Worm (Caenorhabditis elegans) whole organism, mixed stage, embryonic: Measurements from ENCODE around the gene nhr-51.
"Not testable (repeated sequence)": the region's sequence is repeated elsewhere in the genome, so short reads cannot be mapped to it uniquely, and the experiment has no call there.

ENCODE experiments used
- M03D4.4 ChIP-seq: sonication (generic microtip); optimal IDR thresholded peaks from 2 replicates; lab custom pipeline; 2017; ENCODE audit warnings: mild to moderate bottlenecking, missing genetic modification characterization, missing compliant biosample characterization
- bed-3 ChIP-seq: fragments of 200-800 bp; sonication (Bioruptor generic); optimal IDR thresholded peaks from 3 replicates; lab custom pipeline; 2018; ENCODE audit warnings: mild to moderate bottlenecking, missing genetic modification characterization, moderate library complexity, missing compliant biosample characterization
- blmp-1 ChIP-seq: fragments of 150-350 bp; optimal IDR thresholded peaks from 2 replicates; lab custom pipeline; 2014; ENCODE audit warnings: missing biosample characterization, missing genetic modification characterization
- ceh-39 ChIP-seq: fragments of 150-350 bp; optimal IDR thresholded peaks from 2 replicates; lab custom pipeline; 2014; ENCODE audit warnings: missing biosample characterization, missing genetic modification characterization
- ceh-43 ChIP-seq: fragments of 200-800 bp; sonication (Bioruptor generic); optimal IDR thresholded peaks from 2 replicates; lab custom pipeline; 2018; ENCODE audit warnings: mild to moderate bottlenecking, missing genetic modification characterization, moderate library complexity, missing compliant biosample characterization
- ceh-83 ChIP-seq: fragments of 200-800 bp; sonication (Bioruptor generic); optimal IDR thresholded peaks from 2 replicates; lab custom pipeline; 2018; ENCODE audit warnings: mild to moderate bottlenecking, missing genetic modification characterization, missing compliant biosample characterization
- ces-1 ChIP-seq: fragments of 150-350 bp; optimal IDR thresholded peaks from 2 replicates; lab custom pipeline; 2014; ENCODE audit warnings: missing biosample characterization, missing genetic modification reagents, missing genetic modification characterization
- cnd-1 ChIP-seq: fragments of 200-800 bp; sonication (Bioruptor generic); optimal IDR thresholded peaks from 2 replicates; lab custom pipeline; 2018; ENCODE audit warnings: mild to moderate bottlenecking, missing genetic modification characterization, missing compliant biosample characterization
- drap-1 ChIP-seq: fragments of 200-800 bp; sonication (Bioruptor generic); optimal IDR thresholded peaks from 3 replicates; lab custom pipeline; 2018; ENCODE audit warnings: mild to moderate bottlenecking, missing genetic modification characterization, missing compliant biosample characterization
- elt-1 ChIP-seq: sonication (generic microtip); optimal IDR thresholded peaks from 2 replicates; lab custom pipeline; 2017; ENCODE audit warnings: missing genetic modification characterization, mild to moderate bottlenecking, missing compliant biosample characterization, antibody characterized with exemption, moderate library complexity, borderline replicate concordance; ENCODE audit not compliant: insufficient read depth
- elt-3 ChIP-seq: fragments of 150-350 bp; optimal IDR thresholded peaks from 2 replicates; lab custom pipeline; 2014; ENCODE audit warnings: missing biosample characterization, missing genetic modification characterization
- flh-1 ChIP-seq: fragments of 200-800 bp; sonication (Bioruptor generic); optimal IDR thresholded peaks from 2 replicates; lab custom pipeline; 2018; ENCODE audit warnings: mild to moderate bottlenecking, missing genetic modification characterization, moderate library complexity, missing compliant biosample characterization
- ham-2 ChIP-seq: fragments of 200-800 bp; sonication (Bioruptor generic); optimal IDR thresholded peaks from 2 replicates; lab custom pipeline; 2018; ENCODE audit warnings: mild to moderate bottlenecking, missing genetic modification characterization, missing compliant biosample characterization
- lin-13 ChIP-seq: fragments of 150-350 bp; optimal IDR thresholded peaks from 2 replicates; lab custom pipeline; 2014; ENCODE audit warnings: missing biosample characterization, missing genetic modification characterization
- lsy-2 ChIP-seq: fragments of 150-350 bp; optimal IDR thresholded peaks from 2 replicates; lab custom pipeline; 2014; ENCODE audit warnings: missing biosample characterization, missing genetic modification characterization
- mab-5 ChIP-seq: fragments of 150-350 bp; optimal IDR thresholded peaks from 2 replicates; lab custom pipeline; 2014; ENCODE audit warnings: missing biosample characterization, missing genetic modification characterization
- mep-1 ChIP-seq: fragments of 150-350 bp; optimal IDR thresholded peaks from 2 replicates; lab custom pipeline; 2017; ENCODE audit warnings: missing biosample characterization, missing genetic modification reagents, missing genetic modification characterization, inconsistent platforms
- nhr-12 ChIP-seq: fragments of 150-350 bp; optimal IDR thresholded peaks from 2 replicates; lab custom pipeline; 2014; ENCODE audit warnings: missing biosample characterization, missing genetic modification characterization
- nhr-2 ChIP-seq: fragments of 150-350 bp; optimal IDR thresholded peaks from 2 replicates; lab custom pipeline; 2014; ENCODE audit warnings: missing biosample characterization, missing genetic modification characterization
- nhr-237 ChIP-seq: fragments of 150-350 bp; optimal IDR thresholded peaks from 2 replicates; lab custom pipeline; 2014; ENCODE audit warnings: missing biosample characterization, missing genetic modification characterization
- nhr-28 ChIP-seq: fragments of 150-350 bp; optimal IDR thresholded peaks from 2 replicates; lab custom pipeline; 2014; ENCODE audit warnings: missing biosample characterization, missing genetic modification characterization
- nhr-76 ChIP-seq: sonication (generic microtip); optimal IDR thresholded peaks from 2 replicates; lab custom pipeline; 2017; ENCODE audit warnings: missing biosample characterization, missing genetic modification characterization
- pha-4 ChIP-seq: fragments of 150-350 bp; optimal IDR thresholded peaks from 2 replicates; lab custom pipeline; 2018; ENCODE audit warnings: missing biosample characterization, missing genetic modification reagents, missing genetic modification characterization
- sem-2 ChIP-seq: fragments of 200-800 bp; sonication (Bioruptor generic); optimal IDR thresholded peaks from 2 replicates; lab custom pipeline; 2018; ENCODE audit warnings: mild to moderate bottlenecking, missing genetic modification characterization, missing compliant biosample characterization
- snpc-4 ChIP-seq: fragments of 150-350 bp; optimal IDR thresholded peaks from 2 replicates; lab custom pipeline; 2014; ENCODE audit warnings: missing biosample characterization, missing genetic modification characterization
- sptf-1 ChIP-seq: sonication (generic microtip); optimal IDR thresholded peaks from 2 replicates; lab custom pipeline; 2017; ENCODE audit warnings: mild to moderate bottlenecking, missing genetic modification characterization, moderate library complexity, missing compliant biosample characterization
- tbx-8 ChIP-seq: fragments of 200-800 bp; sonication (Bioruptor generic); optimal IDR thresholded peaks from 2 replicates; lab custom pipeline; 2018; ENCODE audit warnings: mild to moderate bottlenecking, missing genetic modification characterization, moderate library complexity, missing compliant biosample characterization
- unc-120 ChIP-seq: sonication (generic microtip); optimal IDR thresholded peaks from 2 replicates; lab custom pipeline; 2017; ENCODE audit warnings: missing genetic modification characterization, missing compliant biosample characterization; ENCODE audit not compliant: poor library complexity, severe bottlenecking
- unc-39 ChIP-seq: fragments of 150-350 bp; optimal IDR thresholded peaks from 2 replicates; lab custom pipeline; 2014; ENCODE audit warnings: missing biosample characterization, missing genetic modification characterization
- unc-62 ChIP-seq: fragments of 150-350 bp; optimal IDR thresholded peaks from 2 replicates; lab custom pipeline; 2014; ENCODE audit warnings: missing biosample characterization, missing genetic modification reagents, missing genetic modification characterization
- zip-8 ChIP-seq: fragments of 150-350 bp; optimal IDR thresholded peaks from 2 replicates; lab custom pipeline; 2014; ENCODE audit warnings: missing biosample characterization, missing genetic modification characterization

Gene nhr-51

DNA sequence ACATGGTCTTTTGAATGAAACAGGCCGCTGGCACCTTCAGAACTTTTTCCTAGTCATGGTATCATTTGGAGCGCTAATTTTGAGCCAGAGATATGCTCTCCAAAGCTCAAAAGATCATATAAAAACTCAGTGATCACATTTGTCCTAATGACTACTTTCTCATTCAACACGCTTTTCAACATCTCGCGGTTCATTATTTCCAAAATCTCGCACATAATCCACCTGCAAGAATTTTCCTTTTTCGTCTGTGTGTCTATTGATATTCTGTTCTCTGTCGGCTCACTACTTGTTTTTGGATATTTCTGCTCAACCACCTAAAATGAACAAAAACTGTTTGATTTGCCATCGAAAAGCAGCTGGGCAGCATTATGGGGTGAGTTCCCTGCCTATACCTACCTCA is at the start of gene nhr-51:
TSS of gene nhr-51 (plus strand) at position 301 of the 400 bp plus-strand sequence.
- TF ChIP-seq ceh-39 (tag; lab: Kevin White, UChicago) (no peak), M03D4.4 (tag; lab: Kevin White, UChicago) (no peak)

DNA sequence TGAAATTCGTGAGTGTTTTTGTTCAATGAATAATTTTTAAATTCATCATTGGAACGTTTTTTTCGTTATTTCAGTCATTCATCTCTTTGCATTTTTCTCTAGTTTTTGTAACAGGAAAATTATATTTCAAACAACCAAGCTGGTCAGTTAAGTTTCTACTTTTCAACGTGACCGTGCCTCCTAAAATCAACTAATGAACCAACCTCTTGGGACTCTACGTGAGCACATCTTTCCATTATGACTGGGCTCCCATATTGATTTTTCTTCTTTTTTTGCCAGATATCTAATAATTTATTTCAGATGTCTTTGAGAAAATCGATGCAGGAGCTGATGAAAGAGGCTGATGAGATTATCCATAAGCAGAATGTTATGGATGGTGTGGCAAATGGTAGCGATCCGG is 48.2 kb upstream of the nhr-51 start, which contains the start of gene C55A1.11:
TSS of gene C55A1.11 (plus strand) at position 301 of the 400 bp plus-strand sequence.
- TF ChIP-seq ceh-83 (GFP tag; lab: Kevin White, UChicago) (no peak), nhr-76 (no peak), snpc-4 (no peak), lsy-2 (tag; lab: Kevin White, UChicago) (no peak), mab-5 (tag; lab: Kevin White, UChicago) (no peak), unc-120 (tag; lab: Kevin White, UChicago) (no peak), tbx-8 (GFP tag; lab: Kevin White, UChicago) (no peak), sptf-1 (no peak), ham-2 (GFP tag; lab: Kevin White, UChicago) (no peak), mep-1 (no peak), drap-1 (GFP tag; lab: Kevin White, UChicago) (no peak), sem-2 (GFP tag; lab: Kevin White, UChicago) (no peak), flh-1 (no peak), nhr-2 (tag; lab: Kevin White, UChicago) (no peak), ceh-43 (GFP tag; lab: Kevin White, UChicago) (no peak), bed-3 (GFP tag; lab: Kevin White, UChicago) (no peak), cnd-1 (no peak), nhr-237 (tag; lab: Kevin White, UChicago) (no peak), zip-8 (tag; lab: Kevin White, UChicago) (no peak), elt-3 (tag; lab: Kevin White, UChicago) (no peak)

DNA sequence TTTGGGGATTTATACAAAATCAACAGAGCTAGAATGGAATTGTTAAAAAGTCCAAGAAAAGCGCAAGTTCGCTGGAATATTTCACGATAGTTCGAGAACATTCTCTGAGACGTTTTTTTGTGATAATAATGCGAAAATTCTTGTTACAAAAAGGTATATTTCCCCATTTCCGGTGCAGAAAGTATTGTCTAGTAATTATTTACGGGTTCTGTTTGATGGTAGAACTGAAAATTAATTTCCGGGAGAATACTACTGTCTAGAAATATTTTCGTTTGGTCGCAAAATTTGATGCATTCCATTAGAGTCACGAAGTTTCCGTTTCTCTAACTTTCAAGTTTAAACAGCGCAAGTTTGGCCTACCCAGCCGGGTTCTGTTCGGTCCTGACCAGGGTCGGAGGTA is 44.3 kb upstream of the nhr-51 start, which contains the start of gene str-248:
TSS of gene str-248 (minus strand) at position 101 of the 400 bp plus-strand sequence.
- TF ChIP-seq mab-5 (tag; lab: Kevin White, UChicago), result no peak
- no peak for TF ChIP-seq elt-1 (tag; lab: Kevin White, UChicago)
- no peak for TF ChIP-seq unc-62 (GFP tag; lab: Kevin White, UChicago)
- no peak for TF ChIP-seq sptf-1
- TF ChIP-seq cnd-1, result no peak
- TF ChIP-seq pha-4 (tag; lab: Kevin White, UChicago), result no peak
- TF ChIP-seq nhr-28, result no peak
- TF ChIP-seq blmp-1, result no peak
- TF ChIP-seq lin-13 (tag; lab: Kevin White, UChicago), result no peak
- no peak for TF ChIP-seq ceh-39 (tag; lab: Kevin White, UChicago)
- no peak for TF ChIP-seq lsy-2 (tag; lab: Kevin White, UChicago)
- no peak for TF ChIP-seq drap-1 (GFP tag; lab: Kevin White, UChicago)
- no peak for TF ChIP-seq ceh-43 (GFP tag; lab: Kevin White, UChicago)
- TF ChIP-seq nhr-12 (tag; lab: Kevin White, UChicago), result no peak
- no peak for TF ChIP-seq sem-2 (GFP tag; lab: Kevin White, UChicago)
- no peak for TF ChIP-seq nhr-76
- no peak for TF ChIP-seq ces-1 (GFP tag; lab: Kevin White, UChicago)
- TF ChIP-seq nhr-2 (tag; lab: Kevin White, UChicago), result no peak

DNA sequence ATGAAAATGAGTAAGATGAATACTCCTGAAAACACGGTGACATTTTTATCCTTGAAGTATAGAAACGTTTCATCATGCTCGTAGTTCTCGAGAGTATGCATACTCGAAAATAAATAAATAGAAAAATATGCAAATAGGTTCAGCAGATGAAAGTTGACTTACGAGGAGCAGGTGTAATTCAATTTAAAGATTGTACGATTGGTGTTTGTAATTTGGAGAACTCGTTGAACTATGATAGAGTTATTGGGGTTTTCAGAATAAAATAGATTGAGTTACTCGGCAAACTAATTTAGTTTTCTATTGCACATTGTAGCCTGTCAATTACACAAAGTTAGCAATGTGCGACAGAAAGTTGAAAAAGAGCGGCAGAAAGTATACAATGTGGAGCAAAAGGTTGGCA is 35.0 kb upstream of the nhr-51 start, which contains the start of gene srz-44:
TSS of gene srz-44 (minus strand) at position 101 of the 400 bp plus-strand sequence.
- TF ChIP-seq cnd-1 (no peak), ces-1 (GFP tag; lab: Kevin White, UChicago) (peak; percentile 13)

ce11 chrV:15643192-15643591 is 30.6 kb upstream of the nhr-51 start, which contains the start of gene C55A1.4:
TSS of gene C55A1.4 (minus strand) at chrV:15643292.
- not testable (repeated sequence) for TF ChIP-seq unc-39, pha-4, lsy-2 (tag; lab: Kevin White, UChicago)
